Fruit fly (Drosophila melanogaster): ENCODE data around the gene Usp2.

The Usp2 gene

DNA sequence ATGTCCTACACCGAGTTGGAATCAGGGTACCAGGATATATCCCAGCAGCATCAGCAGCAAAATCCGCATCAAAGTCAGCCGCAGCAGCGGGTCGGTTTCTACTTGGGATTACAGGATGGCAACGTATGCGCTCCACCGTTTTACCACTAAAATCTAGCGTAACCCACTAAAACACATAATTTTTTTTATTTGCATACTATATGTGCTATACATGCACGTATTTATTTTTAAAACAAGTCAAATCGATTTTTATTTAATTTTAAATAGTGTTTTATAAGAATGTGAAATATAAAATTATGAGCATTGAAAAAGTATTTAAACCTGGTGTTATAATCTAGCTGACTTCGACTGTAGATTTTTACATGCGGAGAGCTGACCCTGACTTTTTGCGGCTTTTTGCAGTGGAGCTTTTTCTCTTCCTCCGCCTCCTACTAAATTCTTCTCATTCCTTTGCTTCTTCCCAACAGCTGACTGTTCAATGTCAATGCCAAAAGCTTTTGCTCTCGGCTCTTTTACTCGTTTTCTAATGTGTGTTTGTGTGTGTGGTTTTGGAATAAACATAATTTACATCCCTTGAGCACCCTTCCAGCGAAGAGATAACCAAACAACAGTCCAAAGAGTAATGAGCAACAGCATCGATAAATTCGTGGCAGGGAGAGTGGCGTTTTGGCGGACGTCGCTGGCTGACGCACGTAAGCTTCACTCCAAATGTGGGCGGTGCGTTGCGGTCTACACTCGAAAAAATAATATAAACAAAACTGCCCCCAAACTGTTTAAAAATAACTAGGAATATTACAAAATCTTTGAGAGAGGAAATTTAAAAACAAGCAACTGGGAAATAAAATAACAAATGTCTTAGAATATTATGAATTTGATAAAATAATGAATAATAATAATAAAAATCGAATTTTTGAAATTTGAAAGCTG lies 32.3 kb downstream of the Usp2 start (continued):
- TF ChIP-seq Trl (optimal IDR thresholded peaks at IDR 0.05) (peak; percentile 21 to 77), Trl (GFP tag; optimal IDR thresholded peaks at IDR 0.05) (no peak), prd (optimal IDR thresholded peaks at IDR 0.05) (no peak), prd (GFP tag; IDR thresholded peaks at IDR 0.05) (peak; percentile 63), CG11504 (tag; optimal IDR thresholded peaks at IDR 0.05) (peak; percentile 65), ssp (GFP tag; IDR thresholded peaks at IDR 0.05) (no peak), CG10366 (GFP tag; IDR thresholded peaks at IDR 0.05) (peak; percentile 44), zen (tag; optimal IDR thresholded peaks at IDR 0.05) (no peak), Dbx (GFP tag; IDR thresholded peaks at IDR 0.05) (peak; percentile 48; the same call in 2 of the 3 replicates), CG3995 (GFP tag; optimal IDR thresholded peaks at IDR 0.05) (no peak), ato (GFP tag; IDR thresholded peaks at IDR 0.05; ENCODE audit: partially characterized antibody) (no peak), ind (GFP tag; optimal IDR thresholded peaks at IDR 0.05) (peak; percentile 39), CG12219 (GFP tag; optimal IDR thresholded peaks at IDR 0.05) (no peak), CG10431 (GFP tag; optimal IDR thresholded peaks at IDR 0.05) (no peak), H2.0 (GFP tag; IDR thresholded peaks at IDR 0.05) (peak; percentile 61), CG12104 (GFP tag; optimal IDR thresholded peaks at IDR 0.05) (peak; percentile 6), Pdp1 (GFP tag; optimal IDR thresholded peaks at IDR 0.05) (no peak), Lhr (GFP tag; optimal IDR thresholded peaks at IDR 0.05) (no peak), Gug (GFP tag; IDR thresholded peaks at IDR 0.05) (no peak; the same call in 3 of the 4 replicates), sr (GFP tag; IDR thresholded peaks at IDR 0.05) (0 out of 3 replicates have a peak, but pooled peaks have one; percentile 58), Chrac-16 (GFP tag; optimal IDR thresholded peaks at IDR 0.05) (no peak), CG12071 (GFP tag; optimal IDR thresholded peaks at IDR 0.05) (peak; percentile 11), CG1832 (GFP tag; optimal IDR thresholded peaks at IDR 0.05) (no peak), en (GFP tag; optimal IDR thresholded peaks at IDR 0.05) (no peak), CG7839 (tag; optimal IDR thresholded peaks at IDR 0.05) (peak; percentile 59), CoRest (tag; optimal IDR thresholded peaks at IDR 0.05) (peak; percentile 24), Kr (GFP tag; optimal IDR thresholded peaks at IDR 0.05) (no peak), CG17912 (GFP tag; optimal IDR thresholded peaks at IDR 0.05) (no peak), tna (GFP tag; IDR thresholded peaks at IDR 0.05; ENCODE audit: partially characterized antibody) (no peak), Doc2 (GFP tag; IDR thresholded peaks at IDR 0.05) (no peak), ewg (GFP tag; optimal IDR thresholded peaks at IDR 0.05) (no peak), D19A (tag; optimal IDR thresholded peaks at IDR 0.05) (peak; percentile 24), Atf6 (GFP tag; IDR thresholded peaks at IDR 0.05) (peak; percentile 22; the same call in 1 of the 2 replicates), aop (GFP tag; IDR thresholded peaks at IDR 0.05) (no peak), pnt (GFP tag; optimal IDR thresholded peaks at IDR 0.05) (no peak), wor (GFP tag; IDR thresholded peaks at IDR 0.05) (no peak), Mrtf (GFP tag; IDR thresholded peaks at IDR 0.05) (peak; percentile 26; the same call in 1 of the 3 replicates), CG17328 (GFP tag; IDR thresholded peaks at IDR 0.05) (peak; percentile 55; the same call in 1 of the 2 replicates), Poxn (GFP tag; IDR thresholded peaks at IDR 0.05) (peak; percentile 24; the same call in 1 of the 2 replicates), CG6765 (GFP tag; optimal IDR thresholded peaks at IDR 0.05) (no peak), unpg (GFP tag; optimal IDR thresholded peaks at IDR 0.05) (peak; percentile 52), NFAT (GFP tag; IDR thresholded peaks at IDR 0.05) (0 out of 2 replicates have a peak, but pooled peaks have one; percentile 28), CG34376 (GFP tag; optimal IDR thresholded peaks at IDR 0.05) (peak; percentile 61), Xbp1 (GFP tag; optimal IDR thresholded peaks at IDR 0.05) (peak; percentile 6), CG4707 (GFP tag; optimal IDR thresholded peaks at IDR 0.05) (no peak), CG32772 (GFP tag; IDR thresholded peaks at IDR 0.05) (peak; percentile 57; the same call in 1 of the 2 replicates), bsh (GFP tag; optimal IDR thresholded peaks at IDR 0.05) (peak in 1 of 2 experiments; percentile 54), ase (GFP tag; IDR thresholded peaks at IDR 0.05) (peak; percentile 19; the same call in 1 of the 3 replicates), CG12155 (GFP tag; optimal IDR thresholded peaks at IDR 0.05) (no peak)
